Worm (Caenorhabditis elegans) whole organism, midembryonic: ENCODE measurements around the gene Y34B4A.10.

Experiments used
- cog-1 ChIP-seq: sonication (generic microtip); optimal IDR thresholded peaks from 2 replicates; lab custom pipeline; 2016; ENCODE audit warnings: missing genetic modification characterization, missing compliant biosample characterization
- klf-2 ChIP-seq: fragments of 200-800 bp; sonication (Bioruptor generic); conservative IDR thresholded peaks from 2 replicates; pipeline ENCODE4 v1.3.6; 2022; ENCODE audit warnings: missing genetic modification reagents, missing genetic modification characterization, missing compliant biosample characterization

DNA sequence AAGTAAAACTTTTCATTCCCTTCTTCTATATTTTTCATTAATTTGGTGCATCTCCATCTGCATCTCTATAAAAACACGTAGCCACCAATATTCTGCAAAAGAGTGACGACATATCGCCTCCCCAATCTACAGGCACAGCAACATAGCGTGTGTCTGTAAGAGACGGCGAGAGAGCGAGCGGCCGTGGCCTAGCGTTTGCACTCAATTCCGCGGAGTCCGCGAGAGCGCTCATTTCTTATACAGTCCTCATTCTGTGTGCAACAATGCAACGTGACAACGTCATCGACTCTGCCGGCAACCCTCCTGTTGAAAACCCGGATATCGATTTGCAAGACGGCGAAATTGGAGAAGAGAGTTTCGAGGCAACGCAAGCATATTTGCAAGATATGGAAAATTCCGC, 44.1 kb upstream of the Y34B4A.10 start, which contains the start of gene H28G03.2:
- no peak for TF ChIP-seq cog-1
- no peak for TF ChIP-seq klf-2 (GFP tag; lab: Robert Waterston, UW)
